Fruit fly (Drosophila melanogaster) whole organism, embryonic: ENCODE data around the gene RanGAP.

Experiments used
- Atf3 ChIP-seq: fragments of 200-800 bp; sonication (Bioruptor generic); optimal IDR thresholded peaks from 3 replicates; lab custom pipeline; 2016; ENCODE audit warnings: missing biosample characterization, missing genetic modification characterization
- Blimp-1 ChIP-seq: fragments of 200-800 bp; sonication (Bioruptor generic); optimal IDR thresholded peaks from 3 replicates; lab custom pipeline; 2018; ENCODE audit warnings: missing biosample characterization, missing genetic modification characterization, mild to moderate bottlenecking, moderate library complexity, missing genetic modification reagents
- BtbVII ChIP-seq: fragments of 200-800 bp; sonication (Bioruptor generic); optimal IDR thresholded peaks from 3 replicates; lab custom pipeline; 2017; ENCODE audit warnings: missing biosample characterization, mild to moderate bottlenecking, missing genetic modification characterization
- CG10959 ChIP-seq: fragments of 200-800 bp; sonication (Bioruptor generic); IDR thresholded peaks from 2 replicates; pipeline ENCODE4 v1.3.6; 2022; ENCODE audit warnings: missing biosample characterization, missing genetic modification characterization
- CG11093 ChIP-seq: fragments of 200-800 bp; sonication (Bioruptor generic); IDR thresholded peaks from 3 replicates; pipeline ENCODE4 v1.3.6; 2022; ENCODE audit warnings: missing biosample characterization, missing genetic modification characterization
- CG11696 ChIP-seq: fragments of 200-800 bp; sonication (Bioruptor generic); IDR thresholded peaks from 2 replicates; pipeline ENCODE4 v1.3.6; 2022; ENCODE audit warnings: missing biosample characterization, missing genetic modification characterization
- CG13775 ChIP-seq: fragments of 200-800 bp; sonication (Bioruptor generic); optimal IDR thresholded peaks from 3 replicates; lab custom pipeline; 2017; ENCODE audit warnings: missing biosample characterization, mild to moderate bottlenecking, missing genetic modification characterization
- CG14050 ChIP-seq: fragments of 200-800 bp; sonication (Bioruptor generic); IDR thresholded peaks from 3 replicates; pipeline ENCODE4 v1.3.6; 2022; ENCODE audit warnings: missing biosample characterization, missing genetic modification characterization
- CG14441 ChIP-seq: fragments of 200-800 bp; sonication (Bioruptor generic); IDR thresholded peaks from 2 replicates; pipeline ENCODE4 v1.3.6; 2022; ENCODE audit warnings: missing biosample characterization, missing genetic modification characterization
- CG14965 ChIP-seq: fragments of 200-800 bp; sonication (Bioruptor generic); optimal IDR thresholded peaks from 2 replicates; lab custom pipeline; 2016; ENCODE audit warnings: missing biosample characterization, missing genetic modification characterization, borderline replicate concordance
- CG1529 ChIP-seq: fragments of 200-800 bp; sonication (Bioruptor generic); optimal IDR thresholded peaks from 3 replicates; lab custom pipeline; 2018; ENCODE audit warnings: missing biosample characterization, missing genetic modification characterization
- CG15601 ChIP-seq: fragments of 200-800 bp; sonication (Bioruptor generic); optimal IDR thresholded peaks from 3 replicates; lab custom pipeline; 2019; ENCODE audit warnings: missing biosample characterization, mild to moderate bottlenecking, missing genetic modification characterization, moderate library complexity
- CG15696 ChIP-seq: fragments of 200-800 bp; sonication (Bioruptor generic); optimal IDR thresholded peaks from 2 replicates; lab custom pipeline; 2019; ENCODE audit warnings: missing biosample characterization, mild to moderate bottlenecking, missing genetic modification characterization, moderate library complexity
- CG17612 ChIP-seq: fragments of 200-800 bp; sonication (Bioruptor generic); IDR thresholded peaks from 2 replicates; pipeline ENCODE4 v1.3.6; 2022; ENCODE audit warnings: missing biosample characterization, missing genetic modification characterization
- CG2116 ChIP-seq: fragments of 200-800 bp; sonication (Bioruptor generic); optimal IDR thresholded peaks from 3 replicates; lab custom pipeline; 2018; ENCODE audit warnings: missing biosample characterization, mild to moderate bottlenecking, missing genetic modification characterization
- CG31365 ChIP-seq: fragments of 200-800 bp; sonication (Bioruptor generic); optimal IDR thresholded peaks from 2 replicates; lab custom pipeline; 2018; ENCODE audit warnings: missing biosample characterization, mild to moderate bottlenecking, missing genetic modification characterization
- CG32767 ChIP-seq: fragments of 200-800 bp; sonication (Bioruptor generic); IDR thresholded peaks from 2 replicates; pipeline ENCODE4 v1.3.6; 2022; ENCODE audit warnings: missing biosample characterization, missing genetic modification characterization
- CG34422 ChIP-seq: fragments of 200-800 bp; sonication (Bioruptor generic); IDR thresholded peaks from 3 replicates; pipeline ENCODE4 v1.3.6; 2022; ENCODE audit warnings: missing biosample characterization, missing genetic modification characterization
- CG4424 ChIP-seq: fragments of 200-800 bp; sonication (Bioruptor generic); optimal IDR thresholded peaks from 3 replicates; lab custom pipeline; 2016; ENCODE audit warnings: missing biosample characterization, missing genetic modification characterization
- CG4820 ChIP-seq: fragments of 200-800 bp; sonication (Bioruptor generic); optimal IDR thresholded peaks from 3 replicates; lab custom pipeline; 2016; ENCODE audit warnings: missing biosample characterization, missing genetic modification characterization
- CG7839 ChIP-seq: fragments of 200-800 bp; sonication (Bioruptor generic); optimal IDR thresholded peaks from 3 replicates; lab custom pipeline; 2018; ENCODE audit warnings: missing biosample characterization, mild to moderate bottlenecking, missing genetic modification characterization, moderate library complexity
- CrebB ChIP-seq: fragments of 200-800 bp; sonication (Bioruptor generic); optimal IDR thresholded peaks from 3 replicates; lab custom pipeline; 2018; ENCODE audit warnings: missing biosample characterization, mild to moderate bottlenecking, missing genetic modification characterization
- Dip2 ChIP-seq: fragments of 200-800 bp; sonication (Bioruptor generic); IDR thresholded peaks from 2 replicates; pipeline ENCODE4 v1.3.6; 2022; ENCODE audit warnings: missing biosample characterization, missing genetic modification characterization
- Doc2 ChIP-seq: fragments of 200-800 bp; sonication (Bioruptor generic); IDR thresholded peaks from 2 replicates; pipeline ENCODE4 v1.3.6; 2022; ENCODE audit warnings: missing biosample characterization, missing genetic modification characterization
- Drgx ChIP-seq: fragments of 200-800 bp; sonication (Bioruptor generic); IDR thresholded peaks from 2 replicates; pipeline ENCODE4 v1.3.6; 2022; ENCODE audit warnings: missing biosample characterization, missing genetic modification characterization
- Ets65A ChIP-seq: fragments of 200-800 bp; sonication (Bioruptor generic); peaks from one replicate; lab custom pipeline; 2016; ENCODE audit warnings: missing biosample characterization, missing genetic modification characterization
- Fer2 ChIP-seq: fragments of 200-800 bp; sonication (Bioruptor generic); optimal IDR thresholded peaks from 2 replicates; lab custom pipeline; 2018; ENCODE audit warnings: missing biosample characterization, mild to moderate bottlenecking, missing genetic modification characterization, moderate library complexity
- Gsc ChIP-seq: fragments of 200-800 bp; sonication (Bioruptor generic); IDR thresholded peaks from 2 replicates; pipeline ENCODE4 v1.3.6; 2022; ENCODE audit warnings: missing biosample characterization, missing genetic modification characterization
- Hand ChIP-seq: fragments of 200-800 bp; sonication (Bioruptor generic); optimal IDR thresholded peaks from 2 replicates; lab custom pipeline; 2017; ENCODE audit warnings: mild to moderate bottlenecking, missing biosample characterization, missing genetic modification reagents, missing genetic modification characterization
- Lpt ChIP-seq: fragments of >200 bp; optimal IDR thresholded peaks from 2 replicates; lab custom pipeline; 2018; ENCODE audit warnings: missing biosample characterization, missing genetic modification characterization
- NFAT ChIP-seq: fragments of 200-800 bp; sonication (Bioruptor generic); IDR thresholded peaks from 2 replicates; pipeline ENCODE4 v1.3.6; 2022; ENCODE audit warnings: missing biosample characterization, missing genetic modification characterization
- Nf-YA ChIP-seq: fragments of 200-800 bp; sonication (Bioruptor generic); IDR thresholded peaks from 2 replicates; pipeline ENCODE4 v1.3.6; 2022; ENCODE audit warnings: missing biosample characterization, missing genetic modification characterization
- Nf-YC ChIP-seq: fragments of 200-800 bp; optimal IDR thresholded peaks from 3 replicates; lab custom pipeline; 2019; ENCODE audit warnings: missing biosample characterization, mild to moderate bottlenecking, missing genetic modification characterization, moderate library complexity
- Oaz ChIP-seq: fragments of 200-800 bp; sonication (Bioruptor generic); IDR thresholded peaks from 2 replicates; pipeline ENCODE4 v1.3.6; 2022; ENCODE audit warnings: missing biosample characterization, missing genetic modification characterization
- Six4 ChIP-seq: fragments of 200-800 bp; sonication (Bioruptor generic); optimal IDR thresholded peaks from 2 replicates; lab custom pipeline; 2016; ENCODE audit warnings: missing biosample characterization, missing genetic modification characterization
- Xbp1 ChIP-seq: fragments of 200-800 bp; sonication (Bioruptor generic); optimal IDR thresholded peaks from 3 replicates; lab custom pipeline; 2016; ENCODE audit warnings: missing biosample characterization, mild to moderate bottlenecking, missing genetic modification characterization
- chinmo ChIP-seq: fragments of 200-800 bp; sonication (Bioruptor generic); IDR thresholded peaks from 4 replicates; pipeline ENCODE4 v1.3.6; 2022; ENCODE audit warnings: missing biosample characterization, missing genetic modification characterization; ENCODE audit not compliant: partially characterized antibody
- da ChIP-seq: fragments of 200-800 bp; sonication (Bioruptor generic); optimal IDR thresholded peaks from 2 replicates; lab custom pipeline; 2016; ENCODE audit warnings: missing biosample characterization, missing genetic modification characterization
- dm ChIP-seq: fragments of 200-800 bp; sonication (Bioruptor generic); optimal IDR thresholded peaks from 3 replicates; lab custom pipeline; 2016; ENCODE audit warnings: missing biosample characterization, missing genetic modification characterization
- dmrt11E ChIP-seq: fragments of 200-800 bp; sonication (Bioruptor generic); optimal IDR thresholded peaks from 3 replicates; lab custom pipeline; 2018; ENCODE audit warnings: missing biosample characterization, mild to moderate bottlenecking, missing genetic modification characterization, moderate library complexity
- gsb ChIP-seq: fragments of 200-800 bp; sonication (Bioruptor generic); IDR thresholded peaks from 2 replicates; pipeline ENCODE4 v1.3.6; 2022; ENCODE audit warnings: missing biosample characterization, missing genetic modification characterization
- gt ChIP-seq: fragments of 200-800 bp; sonication (Bioruptor generic); IDR thresholded peaks from 2 replicates; pipeline ENCODE4 v1.3.6; 2022; ENCODE audit warnings: missing biosample characterization, missing genetic modification characterization
- ham ChIP-seq: fragments of 200-800 bp; sonication (Bioruptor generic); IDR thresholded peaks from 2 replicates; pipeline ENCODE4 v1.3.6; 2022; ENCODE audit warnings: missing biosample characterization, missing genetic modification characterization
- insv ChIP-seq, 2 experiments: fragments of 200-800 bp; sonication (Bioruptor generic); optimal IDR thresholded peaks; 3 replicates each; lab custom pipeline; 2016 to 2018; ENCODE audit warnings: missing biosample characterization in 2 of 2, missing genetic modification characterization in 2 of 2
- jigr1 ChIP-seq: fragments of 200-800 bp; sonication (Bioruptor generic); IDR thresholded peaks from 3 replicates; pipeline ENCODE4 v1.3.6; 2022; ENCODE audit warnings: missing biosample characterization, missing genetic modification characterization
- ro ChIP-seq: fragments of 200-800 bp; sonication (Bioruptor generic); IDR thresholded peaks from 2 replicates; pipeline ENCODE4 v1.3.6; 2022; ENCODE audit warnings: missing biosample characterization, missing genetic modification characterization
- sima ChIP-seq: fragments of 200-800 bp; sonication (Bioruptor generic); optimal IDR thresholded peaks from 2 replicates; lab custom pipeline; 2016; ENCODE audit warnings: missing biosample characterization, missing genetic modification characterization
- tna ChIP-seq: fragments of 200-800 bp; sonication (Bioruptor generic); IDR thresholded peaks from 2 replicates; pipeline ENCODE4 v1.3.6; 2022; ENCODE audit warnings: missing biosample characterization, missing genetic modification characterization; ENCODE audit not compliant: partially characterized antibody
- trem ChIP-seq: fragments of 200-800 bp; optimal IDR thresholded peaks from 3 replicates; lab custom pipeline; 2019; ENCODE audit warnings: missing biosample characterization, mild to moderate bottlenecking, missing genetic modification characterization, moderate library complexity
- tx ChIP-seq: fragments of 200-800 bp; sonication (Bioruptor generic); optimal IDR thresholded peaks from 2 replicates; lab custom pipeline; 2016; ENCODE audit warnings: missing biosample characterization, missing genetic modification characterization
- zf30C ChIP-seq: fragments of 200-800 bp; sonication (Bioruptor generic); optimal IDR thresholded peaks from 3 replicates; lab custom pipeline; 2018; ENCODE audit warnings: missing biosample characterization, mild to moderate bottlenecking, missing genetic modification characterization

RanGAP gene

dm6 chr2L:19423467-19424122 is 18.2 kb upstream of the RanGAP start, which contains the start of the genes Alp12 and CG13085 (continued):
- TF ChIP-seq trem (tag; lab: Kevin White, UChicago) (peak; percentile 95), Drgx (GFP tag; lab: Robert Waterston, UW) (peak; percentile 95), ro (GFP tag; lab: Robert Waterston, UW) (peak; percentile 93), CG11696 (peak; percentile 81; the same call in 1 of the 2 replicates), CG32767 (GFP tag; lab: Robert Waterston, UW) (peak; percentile 97), CG13775 (GFP tag; lab: Kevin White, UChicago) (peak; percentile 98), CG11093 (peak; percentile 95), tna (peak; percentile 15; the same call in 1 of the 2 replicates), Ets65A (GFP tag; lab: Kevin White, UChicago) (peak; percentile 98), CG15696 (tag; lab: Kevin White, UChicago) (peak; percentile 86), Dip2 (GFP tag; lab: Robert Waterston, UW) (peak; percentile 75; the same call in 1 of the 2 replicates), zf30C (peak; percentile 95), sima (peak; percentile 81), Blimp-1 (GFP tag; lab: Kevin White, UChicago) (peak; percentile 96), CG4820 (GFP tag; lab: Kevin White, UChicago) (peak; percentile 95), CG14050 (GFP tag; lab: Robert Waterston, UW) (peak; percentile 95), gt (GFP tag; lab: Robert Waterston, UW) (peak; percentile 90), tx (GFP tag; lab: Kevin White, UChicago) (peak; percentile 94), dm (GFP tag; lab: Kevin White, UChicago) (peak; percentile 85), gsb (GFP tag; lab: Robert Waterston, UW) (peak; percentile 95), Hand (GFP tag; lab: Kevin White, UChicago) (peak; percentile 99), CG4424 (GFP tag; lab: Kevin White, UChicago) (peak; percentile 98), Nf-YA (peak; percentile 88), CG10959 (GFP tag; lab: Robert Waterston, UW) (peak; percentile 87), insv (GFP tag; optimal IDR thresholded peaks at IDR 0.05; lab: Kevin White, UChicago) (peak; percentile 54 to 84), Nf-YC (peak; percentile 95), Six4 (peak; percentile 95), BtbVII (peak; percentile 99), CG31365 (tag; lab: Kevin White, UChicago) (peak; percentile 84), CG34422 (GFP tag; lab: Robert Waterston, UW) (peak; percentile 95), CG14441 (GFP tag; lab: Robert Waterston, UW) (peak; percentile 96), chinmo (GFP tag; lab: Robert Waterston, UW) (peak; percentile 74; the same call in 1 of the 4 replicates), Doc2 (GFP tag; lab: Robert Waterston, UW) (peak; percentile 82), NFAT (GFP tag; lab: Robert Waterston, UW) (peak; percentile 92), da (peak; percentile 80), CG15601 (peak; percentile 98), CG2116 (peak; percentile 88), Lpt (GFP tag; lab: Kevin White, UChicago) (no peak), Xbp1 (peak; percentile 98), Fer2 (peak; percentile 94), Oaz (GFP tag; lab: Robert Waterston, UW) (peak; percentile 93), ham (GFP tag; lab: Robert Waterston, UW) (peak; percentile 80), jigr1 (GFP tag; lab: Robert Waterston, UW) (peak; percentile 96), CG7839 (tag; lab: Kevin White, UChicago) (peak; percentile 98), Gsc (GFP tag; lab: Robert Waterston, UW) (no peak), CG14965 (GFP tag; lab: Kevin White, UChicago) (peak; percentile 57), CrebB (peak; percentile 96), Atf3 (peak; percentile 90), CG17612 (peak; percentile 89), dmrt11E (peak; percentile 94), CG1529 (GFP tag; lab: Kevin White, UChicago) (peak; percentile 98)
